Worm (Caenorhabditis elegans) whole organism, young adult: ENCODE measurements around the gene C04H5.7.

Source experiments
- T26A5.8 ChIP-seq: sonication (generic microtip); optimal IDR thresholded peaks from 2 replicates; lab custom pipeline; 2016; ENCODE audit warnings: missing genetic modification characterization, missing compliant biosample characterization
- pbrm-1 ChIP-seq: fragments of 200-800 bp; sonication (Bioruptor generic); IDR thresholded peaks from 2 replicates; pipeline ENCODE4 v1.3.6; 2022; ENCODE audit warnings: missing genetic modification reagents, missing genetic modification characterization, missing compliant biosample characterization
- pha-4 ChIP-seq: fragments of 150-350 bp; sonication (generic microtip); optimal IDR thresholded peaks from 2 replicates; lab custom pipeline; 2014; ENCODE audit warnings: missing biosample characterization, missing genetic modification reagents, missing genetic modification characterization
- unc-130 ChIP-seq: sonication (generic microtip); optimal IDR thresholded peaks from 2 replicates; lab custom pipeline; 2016; ENCODE audit warnings: missing genetic modification reagents, missing genetic modification characterization, missing compliant biosample characterization

DNA sequence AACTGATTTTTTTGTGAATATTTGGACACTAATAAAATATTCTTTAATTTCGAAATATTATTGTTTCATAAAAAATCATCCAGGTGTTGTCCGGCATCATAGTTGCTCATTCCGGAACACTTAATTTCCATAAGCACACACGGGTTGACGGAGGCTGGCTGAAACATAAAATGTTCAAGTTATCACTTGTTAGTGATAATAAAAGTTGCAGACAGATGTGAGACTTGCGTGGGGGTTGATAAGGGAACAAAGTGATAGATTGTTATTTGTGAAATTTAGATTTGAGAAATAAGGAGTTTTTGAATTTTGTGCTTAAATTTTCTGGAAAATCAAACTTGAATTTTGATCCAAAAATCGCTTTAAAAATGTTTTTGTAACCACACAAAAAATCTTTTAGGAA lies 27.6 kb upstream of the C04H5.7 start:
- TF ChIP-seq pha-4 (no peak), T26A5.8 (no peak), pbrm-1 (GFP tag; lab: Robert Waterston, UW) (no peak), unc-130 (no peak)
